Fruit fly (Drosophila melanogaster): Measurements from ENCODE around the gene bma.

dm6 chr3L:9927169-9927568, 19.2 kb downstream of the bma start:
- TF ChIP-seq woc (GFP tag; optimal IDR thresholded peaks at IDR 0.05) (no peak), Vsx2 (GFP tag; optimal IDR thresholded peaks at IDR 0.05; ENCODE audit: partially characterized antibody) (no peak), N (GFP tag; optimal IDR thresholded peaks at IDR 0.05) (no peak), Sp1 (GFP tag; optimal IDR thresholded peaks at IDR 0.05) (no peak), pan (optimal IDR thresholded peaks at IDR 0.05) (no peak), psq (GFP tag; optimal IDR thresholded peaks at IDR 0.05) (no peak), sv (GFP tag; optimal IDR thresholded peaks at IDR 0.05) (no peak), foxo (GFP tag; optimal IDR thresholded peaks at IDR 0.05) (no peak), lola (GFP tag; optimal IDR thresholded peaks at IDR 0.05) (no peak), fru (GFP tag; optimal IDR thresholded peaks at IDR 0.05) (no peak), OdsH (GFP tag; optimal IDR thresholded peaks at IDR 0.05) (no peak)

All from whole organism, wandering third instar larva.